Worm (Caenorhabditis elegans): Measurements from ENCODE around the gene C08E8.10.
A peak's percentile ranks its signal among the peaks of the same experiment; 100 is the strongest.

C08E8.10 gene

ce11 chrV:18346080-18346479 lies 6.4 kb upstream of the C08E8.10 start (continued):
- TF ChIP-seq B0261.1 (tag; optimal IDR thresholded peaks at IDR 0.05) = no peak
- TF ChIP-seq let-607 (tag; optimal IDR thresholded peaks at IDR 0.05) = peak; percentile 22 to 76
- no peak for TF ChIP-seq lsl-1 (GFP tag; optimal IDR thresholded peaks at IDR 0.05)
- TF ChIP-seq C06A6.2 (GFP tag; conservative IDR thresholded peaks at IDR 0.05) = 0 out of 2 replicates have a peak, but pooled peaks have one; percentile 27
- no peak for TF ChIP-seq T26A5.8 (tag; optimal IDR thresholded peaks at IDR 0.05)
- no peak for TF ChIP-seq ceh-79 (tag; optimal IDR thresholded peaks at IDR 0.05)
- TF ChIP-seq ztf-22 (GFP tag; optimal IDR thresholded peaks at IDR 0.05) = peak; percentile 96
- no peak for TF ChIP-seq hlh-12 (tag; optimal IDR thresholded peaks at IDR 0.05)

ce11 chrV:18344194-18344593 lies 4.5 kb upstream of the C08E8.10 start:
- TF ChIP-seq lin-54 (GFP tag; optimal IDR thresholded peaks at IDR 0.05) (no peak), D2030.7 (GFP tag; IDR thresholded peaks at IDR 0.05) (peak; percentile 38), B0261.1 (tag; optimal IDR thresholded peaks at IDR 0.05) (peak; percentile 31), mes-4 (tag; optimal IDR thresholded peaks at IDR 0.05) (no peak), ztf-18 (tag; optimal IDR thresholded peaks at IDR 0.05) (peak; percentile 18), madf-3 (GFP tag; IDR thresholded peaks at IDR 0.05) (0 out of 2 replicates have a peak, but pooled peaks have one; percentile 43), cebp-2 (GFP tag; IDR thresholded peaks at IDR 0.05) (no peak), nhr-120 (GFP tag; IDR thresholded peaks at IDR 0.05) (no peak), ztf-28 (GFP tag; IDR thresholded peaks at IDR 0.05) (no peak), tbp1 (GFP tag; optimal IDR thresholded peaks at IDR 0.05) (peak; percentile 68), dpff-1 (tag; optimal IDR thresholded peaks at IDR 0.05) (no peak), lin-26 (GFP tag; IDR thresholded peaks at IDR 0.05) (0 out of 2 replicates have a peak, but pooled peaks have one; percentile 47), rpc-1 (optimal IDR thresholded peaks at IDR 0.05) (peak; percentile 33), rpc-1 (tag; optimal IDR thresholded peaks at IDR 0.05) (peak; percentile 63)

ce11 chrV:18337643-18338042 lies 2.1 kb downstream of the C08E8.10 start:
- TF ChIP-seq chd-7 (tag; optimal IDR thresholded peaks at IDR 0.05) (no peak), mes-4 (tag; optimal IDR thresholded peaks at IDR 0.05) (no peak)

ce11 chrV:18331086-18331485 lies 8.6 kb downstream of the C08E8.10 start, which contains the start of gene B0462.4:
TSS of gene B0462.4 (minus strand) at chrV:18331186.
- no peak for TF ChIP-seq pha-4 (tag; optimal IDR thresholded peaks at IDR 0.05)
- TF ChIP-seq nhr-27 (tag; optimal IDR thresholded peaks at IDR 0.05) = no peak
- TF ChIP-seq unc-130 (GFP tag; optimal IDR thresholded peaks at IDR 0.05) = no peak
- TF ChIP-seq T07F8.4 (tag; optimal IDR thresholded peaks at IDR 0.05) = no peak
- no peak for TF ChIP-seq nhr-80 (tag; optimal IDR thresholded peaks at IDR 0.05)
- TF ChIP-seq tbx-9 (tag; optimal IDR thresholded peaks at IDR 0.05; ENCODE audit: borderline replicate concordance) = no peak
- TF ChIP-seq ceh-58 (GFP tag; IDR thresholded peaks at IDR 0.05) = no peak
- no peak for TF ChIP-seq attf-3 (GFP tag; conservative IDR thresholded peaks at IDR 0.05)
- TF ChIP-seq ceh-27 (GFP tag; optimal IDR thresholded peaks at IDR 0.05) = no peak
- no peak for TF ChIP-seq F23B12.7 (tag; optimal IDR thresholded peaks at IDR 0.05; ENCODE audit: insufficient read depth)

ce11 chrV:18324525-18324924 lies 15.2 kb downstream of the C08E8.10 start:
- TF ChIP-seq lir-1 (GFP tag; conservative IDR thresholded peaks at IDR 0.05) = no peak
- 0 out of 2 replicates have a peak, but pooled peaks have one; percentile 21 for TF ChIP-seq dox-1 (GFP tag; IDR thresholded peaks at IDR 0.05)
- TF ChIP-seq B0261.1 (tag; optimal IDR thresholded peaks at IDR 0.05) = no peak
- no peak for TF ChIP-seq F23B12.7 (tag; optimal IDR thresholded peaks at IDR 0.05; ENCODE audit: insufficient read depth)
- TF ChIP-seq nhr-80 (tag; optimal IDR thresholded peaks at IDR 0.05) = peak; percentile 55

Measured in whole organism, young adult.